Worm (Caenorhabditis elegans): ENCODE data around the gene F47B10.5.

DNA sequence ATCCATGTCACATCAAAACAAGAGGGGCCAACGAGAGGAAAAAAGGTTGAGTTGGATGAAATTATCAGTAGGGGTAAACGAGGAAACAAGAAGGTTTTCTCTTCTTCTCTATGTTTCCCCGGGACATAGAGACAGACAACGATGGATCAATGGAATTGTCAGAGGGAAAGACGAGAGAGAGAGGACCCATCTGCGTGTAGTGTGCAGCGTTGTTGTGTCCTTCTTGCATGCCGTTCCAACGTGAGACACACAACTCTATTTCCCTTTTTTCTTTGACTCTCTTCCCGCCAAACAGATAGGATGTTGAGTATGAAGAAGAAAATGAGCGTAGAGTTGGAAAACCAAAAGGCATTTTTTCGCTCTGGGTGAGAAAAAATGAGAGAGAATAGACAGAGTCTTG lies 10.6 kb upstream of the F47B10.5 start:
- TF ChIP-seq flt-1 (GFP tag; IDR thresholded peaks at IDR 0.05) (no peak), med-1 (GFP tag; optimal IDR thresholded peaks at IDR 0.05; ENCODE audit: insufficient read depth) (no peak), ztf-29 (GFP tag; IDR thresholded peaks at IDR 0.05) (no peak), T22C8.4 (GFP tag; IDR thresholded peaks at IDR 0.05) (no peak), ref-1 (GFP tag; conservative IDR thresholded peaks at IDR 0.05) (no peak), klf-2 (GFP tag; conservative IDR thresholded peaks at IDR 0.05) (no peak), cog-1 (tag; optimal IDR thresholded peaks at IDR 0.05) (no peak)
